Fruit fly (Drosophila melanogaster): ENCODE measurements around the gene CG5265.

Gene CG5265

DNA sequence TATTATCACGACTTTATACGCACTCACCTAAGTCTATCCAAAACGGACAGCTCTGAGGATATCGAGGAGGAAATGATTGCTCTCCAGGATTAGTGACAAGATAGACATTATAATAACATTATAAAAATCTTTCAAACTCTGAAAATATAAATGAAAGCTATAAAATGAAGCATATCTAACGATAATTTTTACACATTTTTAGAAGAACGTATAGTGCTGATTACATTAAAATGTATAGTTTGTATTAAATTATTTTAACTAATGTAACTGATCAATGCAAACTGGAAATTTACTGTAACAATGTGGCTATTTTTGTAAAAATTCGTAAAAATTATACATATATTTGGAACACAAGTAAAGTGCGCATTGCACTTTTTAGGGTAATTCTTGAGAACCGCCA lies at the start of gene CG5265:
Gene CG5265 (plus strand): TSS at position 301 of the 400 bp plus-strand sequence.
- no peak for TF ChIP-seq Sin3A (optimal IDR thresholded peaks at IDR 0.05)
- no peak for TF ChIP-seq psq (optimal IDR thresholded peaks at IDR 0.05)
- no peak for TF ChIP-seq Myc (optimal IDR thresholded peaks at IDR 0.05)
- TF ChIP-seq h (optimal IDR thresholded peaks at IDR 0.05), result no peak
- no peak for TF ChIP-seq insv (optimal IDR thresholded peaks at IDR 0.05)
- no peak for TF ChIP-seq ttk (optimal IDR thresholded peaks at IDR 0.05)

DNA sequence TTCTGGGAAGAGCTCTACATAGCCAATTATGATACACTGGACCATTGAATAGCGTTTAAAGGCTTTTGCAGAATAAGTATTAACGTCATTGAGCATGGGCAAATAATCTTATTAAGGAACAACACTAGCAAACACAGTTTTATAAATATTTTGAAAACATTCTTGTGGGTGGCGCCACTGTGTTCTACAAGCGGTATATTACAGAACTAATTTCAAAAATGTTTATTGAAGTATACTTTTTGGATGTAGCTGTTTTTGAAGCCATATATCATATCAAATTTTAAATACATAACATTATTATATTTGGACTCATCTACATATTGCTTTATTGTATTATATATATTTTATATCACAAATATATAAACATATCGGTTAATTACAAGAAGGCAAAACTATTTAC lies 29.9 kb upstream of the CG5265 start:
- TF ChIP-seq ttk (optimal IDR thresholded peaks at IDR 0.05), result no peak
- TF ChIP-seq psq (optimal IDR thresholded peaks at IDR 0.05), result no peak
- no peak for TF ChIP-seq insv (optimal IDR thresholded peaks at IDR 0.05)
- no peak for TF ChIP-seq h (optimal IDR thresholded peaks at IDR 0.05)
- no peak for TF ChIP-seq Myc (optimal IDR thresholded peaks at IDR 0.05)
- TF ChIP-seq Sin3A (optimal IDR thresholded peaks at IDR 0.05), result no peak

DNA sequence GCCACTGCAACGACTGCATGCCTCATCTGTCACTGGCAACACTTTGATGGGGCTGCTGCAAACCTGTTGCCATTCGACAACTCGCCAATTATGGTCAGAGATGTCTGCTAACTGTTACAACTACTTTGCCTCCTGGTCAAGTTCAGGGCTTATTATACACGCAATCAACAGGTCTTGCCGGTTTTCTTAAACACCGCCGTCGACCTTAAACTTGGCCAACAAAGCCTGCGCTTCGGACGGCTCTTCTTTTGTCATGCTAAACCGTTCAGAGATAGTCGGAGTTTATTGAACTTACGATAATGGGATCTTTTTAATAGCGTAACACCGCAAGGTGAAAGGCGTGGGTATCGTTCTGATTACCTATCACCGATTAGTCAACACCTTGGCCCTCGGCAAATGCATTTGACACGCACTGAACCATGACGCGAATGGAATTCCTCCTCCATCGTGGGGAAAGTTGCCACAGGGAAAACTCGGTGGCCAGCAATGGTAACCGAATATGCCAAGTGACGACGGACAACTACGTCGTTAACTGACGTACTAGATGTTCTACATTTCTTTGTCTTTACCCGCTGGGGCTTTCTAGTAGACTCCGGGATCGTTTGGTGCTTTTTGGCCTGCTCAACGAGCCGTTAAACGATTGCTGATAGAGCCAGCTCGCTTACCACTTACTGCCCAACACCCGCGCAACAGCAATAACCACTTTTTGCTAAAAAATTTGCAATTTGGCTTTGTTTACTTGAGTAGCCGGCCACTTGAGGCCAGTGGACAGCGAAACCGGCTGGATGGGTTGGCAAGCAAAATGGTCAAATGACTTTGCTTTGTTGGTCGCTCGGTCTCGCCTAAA lies 27.7 kb upstream of the CG5265 start:
- TF ChIP-seq Myc (optimal IDR thresholded peaks at IDR 0.05), result no peak
- no peak for TF ChIP-seq insv (optimal IDR thresholded peaks at IDR 0.05)
- no peak for TF ChIP-seq ttk (optimal IDR thresholded peaks at IDR 0.05)
- no peak for TF ChIP-seq psq (optimal IDR thresholded peaks at IDR 0.05)
- no peak for TF ChIP-seq h (optimal IDR thresholded peaks at IDR 0.05)
- no peak for TF ChIP-seq Sin3A (optimal IDR thresholded peaks at IDR 0.05)

DNA sequence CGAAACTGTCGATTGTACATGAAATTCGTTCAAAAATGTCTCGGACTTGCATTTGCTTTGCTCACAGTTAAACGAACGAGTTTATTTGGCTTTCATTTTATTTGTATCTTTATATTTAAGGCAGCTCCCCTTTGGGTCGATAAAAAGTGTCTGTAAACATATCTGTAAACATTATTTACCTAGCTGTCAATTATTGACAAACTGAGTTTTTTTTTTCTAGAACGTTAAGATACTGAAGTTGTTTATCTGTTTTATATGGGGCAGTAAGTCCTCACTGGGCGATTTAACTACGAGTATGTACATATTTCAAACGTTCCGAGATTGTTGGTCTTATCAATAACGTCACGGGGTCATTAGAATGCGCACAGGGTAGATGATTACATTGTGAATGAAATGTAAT lies 23.1 kb upstream of the CG5265 start:
- TF ChIP-seq psq (optimal IDR thresholded peaks at IDR 0.05) (no peak), h (optimal IDR thresholded peaks at IDR 0.05) (no peak), Sin3A (optimal IDR thresholded peaks at IDR 0.05) (no peak), Myc (optimal IDR thresholded peaks at IDR 0.05) (no peak), ttk (optimal IDR thresholded peaks at IDR 0.05) (no peak), insv (optimal IDR thresholded peaks at IDR 0.05) (no peak)

DNA sequence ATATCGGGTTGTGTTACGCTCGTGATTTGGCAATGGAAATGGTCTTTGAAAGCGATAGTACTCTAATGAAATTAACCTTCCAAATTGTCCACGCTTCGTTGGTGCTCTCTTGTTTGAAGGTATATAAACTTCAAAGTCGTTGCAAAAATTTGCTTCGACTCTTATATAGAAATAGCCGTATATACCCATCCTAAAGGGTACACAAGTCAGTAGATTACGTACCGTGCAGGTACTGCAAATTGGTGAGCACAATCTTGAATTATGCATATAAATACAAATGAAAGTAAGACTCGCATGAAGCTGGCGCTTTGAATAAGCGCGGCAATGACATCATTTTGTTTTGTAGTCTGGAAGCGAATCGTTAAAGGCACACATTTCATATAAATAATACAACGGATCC lies 22.6 kb upstream of the CG5265 start:
- TF ChIP-seq Myc (optimal IDR thresholded peaks at IDR 0.05) (no peak), h (optimal IDR thresholded peaks at IDR 0.05) (no peak), Sin3A (optimal IDR thresholded peaks at IDR 0.05) (no peak), ttk (optimal IDR thresholded peaks at IDR 0.05) (no peak), insv (optimal IDR thresholded peaks at IDR 0.05) (no peak), psq (optimal IDR thresholded peaks at IDR 0.05) (no peak)

DNA sequence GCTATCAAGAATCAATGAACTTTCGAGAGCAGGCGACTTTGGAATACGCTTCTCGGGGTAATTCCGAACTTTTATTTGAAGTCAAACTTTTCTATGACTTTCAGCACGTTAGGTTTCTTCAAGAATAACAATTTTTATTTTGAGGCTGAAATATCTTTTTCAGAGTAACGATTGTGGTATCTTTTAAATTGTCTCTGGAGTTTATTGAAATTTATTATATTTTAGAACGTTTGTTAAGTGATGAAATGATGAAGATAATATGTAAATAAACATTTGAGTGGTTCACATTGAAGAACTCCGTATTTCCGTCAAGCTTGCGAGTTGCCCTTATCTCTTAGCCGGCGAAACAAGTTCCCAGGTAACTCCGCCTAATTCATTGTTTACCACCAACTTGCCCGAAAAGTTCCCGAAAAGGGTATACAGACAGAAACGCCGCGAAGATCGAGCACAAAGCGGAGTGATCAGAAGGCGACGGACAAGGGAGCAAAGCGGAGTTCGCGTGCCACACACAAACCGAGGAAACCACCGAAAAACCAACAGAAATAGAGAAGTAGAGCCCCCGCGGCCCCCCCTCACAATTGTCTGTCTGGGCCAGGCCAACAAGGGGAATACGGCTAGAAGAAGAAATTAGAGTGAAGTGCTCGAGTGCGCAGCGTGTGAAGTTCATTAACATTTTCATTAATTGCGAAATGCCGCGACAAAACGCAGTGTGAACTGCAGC lies 21.0 kb upstream of the CG5265 start:
- no peak for TF ChIP-seq Sin3A (optimal IDR thresholded peaks at IDR 0.05)
- TF ChIP-seq insv (optimal IDR thresholded peaks at IDR 0.05), result no peak
- no peak for TF ChIP-seq ttk (optimal IDR thresholded peaks at IDR 0.05)

DNA sequence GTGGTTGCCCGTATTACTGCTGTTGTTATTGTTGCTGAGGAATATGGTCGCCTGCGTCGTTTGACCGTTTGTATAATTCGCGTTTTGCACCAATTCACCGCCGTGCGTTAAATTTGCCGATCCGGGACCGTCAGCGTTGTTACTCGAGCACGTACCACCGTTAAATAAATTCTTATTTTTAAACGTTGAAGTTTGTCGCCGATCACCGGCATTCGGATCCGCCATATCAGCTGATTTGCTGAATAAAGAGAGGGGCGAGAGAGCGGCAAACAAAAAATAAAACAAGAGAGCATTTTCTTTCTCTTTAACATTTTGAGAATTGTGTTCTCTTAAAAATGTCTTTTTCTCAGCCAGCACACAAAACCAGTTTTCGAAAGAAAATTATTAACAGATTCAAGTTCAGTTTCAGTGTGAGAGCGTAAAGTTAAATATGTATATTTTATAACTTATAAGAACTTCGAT lies 19.9 kb upstream of the CG5265 start:
- no peak for TF ChIP-seq ttk (optimal IDR thresholded peaks at IDR 0.05)
- TF ChIP-seq Sin3A (optimal IDR thresholded peaks at IDR 0.05), result no peak
- TF ChIP-seq h (optimal IDR thresholded peaks at IDR 0.05), result no peak
- no peak for TF ChIP-seq insv (optimal IDR thresholded peaks at IDR 0.05)
- TF ChIP-seq Myc (optimal IDR thresholded peaks at IDR 0.05), result no peak
- no peak for TF ChIP-seq psq (optimal IDR thresholded peaks at IDR 0.05)

DNA sequence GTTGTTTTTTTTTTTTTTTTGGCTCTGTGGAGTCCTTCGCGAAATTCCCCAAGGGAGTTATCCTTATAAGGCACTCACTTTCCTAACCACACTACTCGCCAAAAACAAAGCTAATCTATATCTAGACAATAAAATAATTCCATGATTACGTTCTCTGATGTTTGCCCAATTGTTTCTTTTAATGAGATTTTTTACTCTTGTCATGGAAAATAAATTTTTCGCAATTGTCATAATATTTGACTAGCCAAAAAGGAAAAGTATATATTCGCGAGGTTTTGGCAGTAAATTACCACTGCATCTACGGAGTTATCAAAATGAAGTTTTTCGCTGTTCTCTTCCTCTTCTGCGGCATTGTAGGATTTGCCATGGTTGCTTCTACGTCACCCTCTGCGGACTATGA lies 18.6 kb upstream of the CG5265 start, which contains the start of gene CG34278:
Gene CG34278 (plus strand): TSS at position 301 of the 400 bp plus-strand sequence.
- TF ChIP-seq insv (optimal IDR thresholded peaks at IDR 0.05), result no peak
- TF ChIP-seq Myc (optimal IDR thresholded peaks at IDR 0.05), result no peak
- TF ChIP-seq h (optimal IDR thresholded peaks at IDR 0.05), result no peak
- no peak for TF ChIP-seq ttk (optimal IDR thresholded peaks at IDR 0.05)
- no peak for TF ChIP-seq psq (optimal IDR thresholded peaks at IDR 0.05)
- no peak for TF ChIP-seq Sin3A (optimal IDR thresholded peaks at IDR 0.05)

DNA sequence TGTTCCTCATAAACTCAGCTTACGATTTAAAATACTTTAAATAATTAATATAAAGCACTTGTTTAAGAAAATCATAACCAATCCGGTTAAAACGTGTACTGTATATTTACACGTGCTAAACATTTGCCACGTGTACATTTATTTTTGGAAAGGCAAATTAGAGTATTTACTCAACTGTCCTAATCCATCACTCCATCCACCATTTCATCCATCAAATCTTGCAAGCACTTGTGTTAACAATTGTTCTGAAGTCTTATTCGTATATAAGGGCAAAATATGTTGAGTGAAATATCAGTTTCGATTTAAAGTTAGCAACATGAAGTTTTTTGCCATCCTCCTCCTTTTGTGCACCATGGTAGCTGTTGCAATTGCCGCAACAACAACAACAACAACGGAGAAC lies 17.5 kb upstream of the CG5265 start, which contains the start of gene CG42779:
Gene CG42779 (plus strand): TSS at position 301 of the 400 bp plus-strand sequence.
- no peak for TF ChIP-seq ttk (optimal IDR thresholded peaks at IDR 0.05)
- TF ChIP-seq Myc (optimal IDR thresholded peaks at IDR 0.05), result no peak
- TF ChIP-seq psq (optimal IDR thresholded peaks at IDR 0.05), result no peak
- TF ChIP-seq Sin3A (optimal IDR thresholded peaks at IDR 0.05), result no peak
- TF ChIP-seq insv (optimal IDR thresholded peaks at IDR 0.05), result no peak
- no peak for TF ChIP-seq h (optimal IDR thresholded peaks at IDR 0.05)

DNA sequence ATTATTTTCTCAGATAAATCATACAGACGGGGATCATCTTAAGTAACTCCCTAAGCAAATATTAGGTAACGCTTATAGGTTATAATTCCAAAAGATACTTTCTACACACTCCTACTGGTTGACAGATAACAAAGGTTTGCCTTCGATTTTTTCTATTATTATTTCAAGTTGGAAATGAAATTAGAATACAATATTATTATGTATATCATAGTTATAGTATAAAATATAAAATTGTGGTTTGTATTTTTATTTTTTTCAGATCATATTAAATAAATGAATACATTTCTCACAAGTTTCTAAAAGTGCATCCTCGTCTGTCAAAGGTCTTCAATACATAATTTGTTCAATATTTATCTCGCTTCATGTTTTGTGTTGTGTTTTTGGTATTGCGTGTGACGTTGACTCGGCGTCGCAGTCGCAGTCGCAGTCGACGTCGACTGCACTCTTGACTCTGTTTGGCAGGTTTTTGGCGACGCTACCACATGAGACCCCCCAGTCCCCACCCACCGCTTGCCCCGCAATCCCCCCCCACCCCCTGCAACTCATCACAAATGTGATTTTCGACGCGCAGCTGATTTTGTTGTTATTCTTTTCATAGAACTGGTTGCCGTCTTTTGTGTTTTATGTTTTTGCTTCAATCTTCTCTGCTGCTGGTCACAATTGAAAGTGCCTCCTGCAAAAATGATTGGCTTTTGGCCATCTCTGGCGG lies 15.8 kb upstream of the CG5265 start:
- TF ChIP-seq ttk (optimal IDR thresholded peaks at IDR 0.05), result no peak
- TF ChIP-seq Myc (optimal IDR thresholded peaks at IDR 0.05), result no peak
- TF ChIP-seq Sin3A (optimal IDR thresholded peaks at IDR 0.05), result no peak
- TF ChIP-seq insv (optimal IDR thresholded peaks at IDR 0.05), result no peak
- no peak for TF ChIP-seq h (optimal IDR thresholded peaks at IDR 0.05)
- no peak for TF ChIP-seq psq (optimal IDR thresholded peaks at IDR 0.05)

DNA sequence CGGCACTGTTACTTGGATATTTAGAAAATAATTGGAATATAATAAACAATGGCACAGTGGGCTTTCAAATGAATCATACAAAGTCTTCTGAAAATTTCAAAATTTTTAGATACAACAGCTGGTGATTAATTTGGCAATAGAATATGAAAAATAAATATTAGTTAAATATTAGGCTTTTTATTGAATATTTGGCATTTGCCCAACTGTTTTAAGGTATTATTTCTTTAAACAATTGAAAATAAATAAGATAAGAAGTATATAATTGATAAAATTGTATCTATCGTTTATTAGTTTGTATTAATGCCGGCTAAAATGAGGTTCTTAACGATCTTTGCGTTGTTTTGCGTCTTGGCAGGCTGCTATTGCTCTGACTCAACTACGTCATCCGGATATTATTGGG lies 14.6 kb upstream of the CG5265 start, which contains the start of gene CG45079:
Gene CG45079 (plus strand): TSS at position 301 of the 400 bp plus-strand sequence.
- TF ChIP-seq ttk (optimal IDR thresholded peaks at IDR 0.05) (no peak), insv (optimal IDR thresholded peaks at IDR 0.05) (no peak), psq (optimal IDR thresholded peaks at IDR 0.05) (no peak), Sin3A (optimal IDR thresholded peaks at IDR 0.05) (no peak), h (optimal IDR thresholded peaks at IDR 0.05) (no peak), Myc (optimal IDR thresholded peaks at IDR 0.05) (no peak)
